Fruit fly (Drosophila melanogaster): ENCODE data around the gene CG17806.

The CG17806 gene

dm6 chr3R:17776104-17776589, 26.9 kb downstream of the CG17806 start (continued):
- TF ChIP-seq yki (optimal IDR thresholded peaks at IDR 0.05) (peak; percentile 22), CG6175 (GFP tag; IDR thresholded peaks at IDR 0.05) (0 out of 3 replicates have a peak, but pooled peaks have one; percentile 57), gfzf (GFP tag; optimal IDR thresholded peaks at IDR 0.05) (no peak), crol (GFP tag; IDR thresholded peaks at IDR 0.05) (peak; percentile 64), CG43689 (GFP tag; IDR thresholded peaks at IDR 0.05) (no peak), sna (GFP tag; IDR thresholded peaks at IDR 0.05; ENCODE audit: partially characterized antibody) (0 out of 2 replicates have a peak, but pooled peaks have one; percentile 26), row (GFP tag; IDR thresholded peaks at IDR 0.05) (peak; percentile 26; the same call in 1 of the 3 replicates)

DNA sequence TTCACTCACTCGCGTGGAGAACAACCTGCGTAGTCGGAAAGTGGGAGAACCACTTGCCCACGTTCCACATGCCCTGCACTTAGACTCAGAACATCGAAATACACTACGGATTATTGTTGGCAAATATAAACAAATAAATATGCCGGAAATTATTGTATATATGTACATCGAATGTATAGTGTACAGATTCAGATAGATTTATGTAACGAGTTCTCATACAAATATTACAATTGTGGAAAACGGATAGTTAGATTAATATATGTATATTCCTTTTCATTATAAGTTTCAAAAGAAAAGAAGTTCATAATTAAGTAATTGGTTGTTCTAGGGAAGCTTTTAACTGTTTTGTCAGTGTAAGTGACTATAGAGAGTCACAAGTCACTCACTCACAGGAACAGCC, 28.5 kb downstream of the CG17806 start:
- TF ChIP-seq CG5245 (GFP tag; optimal IDR thresholded peaks at IDR 0.05) (no peak), h (optimal IDR thresholded peaks at IDR 0.05) (no peak), CG33557 (GFP tag; optimal IDR thresholded peaks at IDR 0.05) (no peak), CG2889 (GFP tag; IDR thresholded peaks at IDR 0.05) (no peak), CG10366 (GFP tag; IDR thresholded peaks at IDR 0.05) (no peak), CG4404 (GFP tag; IDR thresholded peaks at IDR 0.05) (no peak), CG8765 (GFP tag; IDR thresholded peaks at IDR 0.05) (no peak), Doc3 (GFP tag; IDR thresholded peaks at IDR 0.05; ENCODE audit: partially characterized antibody) (no peak), cas (GFP tag; IDR thresholded peaks at IDR 0.05) (no peak), maf-S (GFP tag; optimal IDR thresholded peaks at IDR 0.05) (no peak), CG11695 (GFP tag; IDR thresholded peaks at IDR 0.05) (no peak), Hr3 (GFP tag; optimal IDR thresholded peaks at IDR 0.05) (no peak), CG6813 (GFP tag; optimal IDR thresholded peaks at IDR 0.05) (no peak), wdn (GFP tag; IDR thresholded peaks at IDR 0.05) (no peak), CG2202 (tag; optimal IDR thresholded peaks at IDR 0.05) (no peak), CG13296 (GFP tag; optimal IDR thresholded peaks at IDR 0.05) (no peak), Hr78 (GFP tag; optimal IDR thresholded peaks at IDR 0.05) (no peak)

dm6 chr3R:17773893-17774292, 29.2 kb downstream of the CG17806 start:
- TF ChIP-seq CG1024 (GFP tag; IDR thresholded peaks at IDR 0.05) (no peak), Adf1 (GFP tag; IDR thresholded peaks at IDR 0.05) (no peak), CG31365 (tag; optimal IDR thresholded peaks at IDR 0.05) (no peak), Hr39 (optimal IDR thresholded peaks at IDR 0.05) (peak; percentile 64), sr (GFP tag; IDR thresholded peaks at IDR 0.05) (0 out of 3 replicates have a peak, but pooled peaks have one; percentile 11), CG15269 (tag; optimal IDR thresholded peaks at IDR 0.05) (no peak)

DNA sequence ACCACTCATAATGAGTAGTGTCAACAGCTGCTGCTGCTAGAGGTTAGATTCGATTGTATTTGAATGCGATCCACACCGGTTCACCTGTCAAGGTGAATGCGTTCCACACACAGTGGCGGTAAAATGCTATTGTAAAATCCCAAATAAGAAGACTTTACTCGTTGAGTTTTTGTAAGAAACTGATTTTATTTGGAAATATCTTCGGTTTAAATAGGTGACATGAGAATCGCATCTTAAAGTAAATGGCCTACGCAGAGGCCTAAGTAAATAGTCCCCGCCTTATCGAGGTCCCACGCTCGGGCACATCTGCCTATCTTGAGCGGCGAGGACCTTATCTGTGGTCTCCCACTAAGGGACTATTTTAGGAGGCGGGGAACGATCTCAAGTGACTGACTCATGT, 40.0 kb downstream of the CG17806 start, which contains the start of gene TyrR:
Gene TyrR (minus strand): TSS at position 101 of the 400 bp plus-strand sequence.
- peak; percentile 24 for TF ChIP-seq Med (GFP tag)

DNA sequence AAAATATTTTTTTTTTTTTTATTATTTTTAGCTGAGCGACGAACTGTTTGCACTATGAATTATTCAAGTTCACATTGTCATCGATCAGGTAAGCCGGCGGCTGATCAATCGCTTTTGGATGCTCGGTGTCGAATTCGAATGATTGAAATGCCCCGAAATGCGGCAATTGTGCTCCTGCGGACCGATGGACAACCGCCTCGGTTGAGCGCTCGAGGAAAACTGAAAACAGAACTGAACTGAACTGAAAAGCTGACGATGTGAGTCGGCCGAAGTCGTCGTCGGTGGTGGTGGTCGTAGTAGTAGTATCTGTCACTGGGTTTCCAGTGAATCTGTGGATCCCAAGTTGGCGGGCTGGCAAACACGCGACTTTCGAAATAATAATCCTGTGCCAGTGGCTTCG, 40.8 kb downstream of the CG17806 start:
- no peak for TF ChIP-seq insv (GFP tag; optimal IDR thresholded peaks at IDR 0.05)
- TF ChIP-seq Med (GFP tag): peak; percentile 65
- no peak for TF ChIP-seq CG4730 (GFP tag; IDR thresholded peaks at IDR 0.05)
- peak; percentile 33 for TF ChIP-seq Jarid2 (GFP tag; optimal IDR thresholded peaks at IDR 0.05)
- TF ChIP-seq CG9876 (GFP tag; optimal IDR thresholded peaks at IDR 0.05): no peak
- TF ChIP-seq Deaf1 (tag; optimal IDR thresholded peaks at IDR 0.05): peak; percentile 86
